Fruit fly (Drosophila melanogaster): Measurements from ENCODE around the gene cyst.

The cyst gene

dm6 chr2L:19537779-19538456, 29.4 kb upstream of the cyst start, which contains the start of gene CG13082 (continued):
- TF ChIP-seq crp (GFP tag; optimal IDR thresholded peaks at IDR 0.05) (no peak), BtbVII (GFP tag; optimal IDR thresholded peaks at IDR 0.05) (no peak), Med (GFP tag) (peak; percentile 50), vnd (GFP tag; IDR thresholded peaks at IDR 0.05; ENCODE audit: partially characterized antibody) (no peak), Dad (GFP tag; optimal IDR thresholded peaks at IDR 0.05) (no peak), CG6254 (GFP tag; optimal IDR thresholded peaks at IDR 0.05) (peak; percentile 76), hbn (GFP tag; IDR thresholded peaks at IDR 0.05; ENCODE audit: partially characterized antibody) (no peak), btn (GFP tag; optimal IDR thresholded peaks at IDR 0.05) (peak; percentile 42), CG2202 (tag; optimal IDR thresholded peaks at IDR 0.05) (peak; percentile 58), ftz-f1 (GFP tag; optimal IDR thresholded peaks at IDR 0.05) (no peak), CG8765 (GFP tag; IDR thresholded peaks at IDR 0.05) (no peak), CG12155 (GFP tag; optimal IDR thresholded peaks at IDR 0.05) (peak; percentile 10), CG6175 (GFP tag; IDR thresholded peaks at IDR 0.05) (no peak), Hmx (GFP tag; optimal IDR thresholded peaks at IDR 0.05) (peak; percentile 36), CG3847 (GFP tag; IDR thresholded peaks at IDR 0.05) (no peak), CG6813 (GFP tag; optimal IDR thresholded peaks at IDR 0.05) (peak; percentile 3), hb (GFP tag; IDR thresholded peaks at IDR 0.05; ENCODE audit: partially characterized antibody) (no peak), CG8478 (optimal IDR thresholded peaks at IDR 0.05) (no peak), Asciz (GFP tag; optimal IDR thresholded peaks at IDR 0.05) (peak; percentile 39), sens (GFP tag) (peak; percentile 93), slou (GFP tag; optimal IDR thresholded peaks at IDR 0.05) (no peak), Dip3 (GFP tag; optimal IDR thresholded peaks at IDR 0.05) (peak; percentile 27), Oli (tag; optimal IDR thresholded peaks at IDR 0.05) (peak; percentile 50), ham (GFP tag; IDR thresholded peaks at IDR 0.05) (no peak), ken (GFP tag; IDR thresholded peaks at IDR 0.05) (no peak), luna (GFP tag; optimal IDR thresholded peaks at IDR 0.05) (no peak), jumu (GFP tag; optimal IDR thresholded peaks at IDR 0.05) (peak; percentile 2), NK7.1 (GFP tag; optimal IDR thresholded peaks at IDR 0.05) (no peak), CG11723 (GFP tag; optimal IDR thresholded peaks at IDR 0.05) (peak; percentile 35), sna (GFP tag; IDR thresholded peaks at IDR 0.05; ENCODE audit: partially characterized antibody) (no peak), Bteb2 (GFP tag; optimal IDR thresholded peaks at IDR 0.05) (no peak), cato (GFP tag; optimal IDR thresholded peaks at IDR 0.05; ENCODE audit: borderline replicate concordance) (no peak), sisA (GFP tag; IDR thresholded peaks at IDR 0.05) (peak; percentile 42; the same call in 1 of the 2 replicates), E2f2 (GFP tag; IDR thresholded peaks at IDR 0.05) (no peak; the same call in 1 of the 2 replicates), Mes4 (GFP tag; optimal IDR thresholded peaks at IDR 0.05) (peak; percentile 40), Sox102F (GFP tag; optimal IDR thresholded peaks at IDR 0.05) (peak; percentile 42), dpn (GFP tag; optimal IDR thresholded peaks at IDR 0.05) (peak in 1 of 2 experiments; percentile 9), BEAF-32 (GFP tag; optimal IDR thresholded peaks at IDR 0.05) (no peak), ind (GFP tag; optimal IDR thresholded peaks at IDR 0.05) (peak; percentile 33), Taf1 (GFP tag; IDR thresholded peaks at IDR 0.05) (no peak), Chrac-16 (GFP tag; optimal IDR thresholded peaks at IDR 0.05) (peak; percentile 28), Sin3A (optimal IDR thresholded peaks at IDR 0.05) (no peak), CG11560 (tag; IDR thresholded peaks at IDR 0.05) (no peak), Adf1 (GFP tag; IDR thresholded peaks at IDR 0.05) (no peak), CG12299 (tag; optimal IDR thresholded peaks at IDR 0.05) (no peak), CG14860 (GFP tag; IDR thresholded peaks at IDR 0.05; ENCODE audit: partially characterized antibody) (no peak), Hand (GFP tag; optimal IDR thresholded peaks at IDR 0.05) (no peak), CG11085 (GFP tag; IDR thresholded peaks at IDR 0.05) (no peak), CG4328 (GFP tag; optimal IDR thresholded peaks at IDR 0.05) (no peak), wdn (GFP tag; IDR thresholded peaks at IDR 0.05) (no peak), CG13775 (GFP tag; optimal IDR thresholded peaks at IDR 0.05) (peak; percentile 54)
